Worm (Caenorhabditis elegans) whole organism, young adult: Measurements from ENCODE around the gene srxa-6.

Source experiments
- B0336.3 ChIP-seq: fragments of 200-800 bp; sonication (Bioruptor generic); IDR thresholded peaks from 2 replicates; pipeline ENCODE4 v1.3.6; 2022; ENCODE audit warnings: missing genetic modification characterization, missing compliant biosample characterization
- F33H1.4 ChIP-seq: fragments of 200-800 bp; sonication (Bioruptor generic); IDR thresholded peaks from 2 replicates; pipeline ENCODE4 v1.3.6; 2022; ENCODE audit warnings: missing genetic modification reagents, missing genetic modification characterization, missing compliant biosample characterization
- T07F8.4 ChIP-seq: sonication (generic microtip); optimal IDR thresholded peaks from 2 replicates; lab custom pipeline; 2016; ENCODE audit warnings: mild to moderate bottlenecking, missing genetic modification characterization, moderate library complexity, missing compliant biosample characterization
- ama-1 ChIP-seq, 3 experiments: fragments of 150-350 bp in 1 of 3; sonication (generic microtip) in 2 of 3; optimal IDR thresholded peaks; 2 replicates each; lab custom pipeline; 2014 to 2018; ENCODE audit warnings: missing biosample characterization in 2 of 3, missing genetic modification characterization in 2 of 3, missing genetic modification reagents in 2 of 3
- aptf-3 ChIP-seq: fragments of 200-800 bp; sonication (Bioruptor generic); IDR thresholded peaks from 2 replicates; pipeline ENCODE4 v1.3.6; 2022; ENCODE audit warnings: missing genetic modification characterization, missing compliant biosample characterization
- die-1 ChIP-seq: sonication (generic microtip); optimal IDR thresholded peaks from 2 replicates; lab custom pipeline; 2016; ENCODE audit warnings: missing genotype, mild to moderate bottlenecking, missing genetic modification characterization, missing compliant biosample characterization
- dpff-1 ChIP-seq: sonication (generic microtip); optimal IDR thresholded peaks from 2 replicates; lab custom pipeline; 2017; ENCODE audit warnings: mild to moderate bottlenecking, missing genetic modification characterization, missing compliant biosample characterization
- let-526 ChIP-seq: fragments of 200-800 bp; sonication (Bioruptor generic); IDR thresholded peaks from 2 replicates; pipeline ENCODE4 v1.3.6; 2022; ENCODE audit warnings: missing genetic modification reagents, missing genetic modification characterization, missing compliant biosample characterization
- lsl-1 ChIP-seq: fragments of 200-800 bp; sonication (Bioruptor generic); optimal IDR thresholded peaks from 2 replicates; lab custom pipeline; 2018; ENCODE audit warnings: mild to moderate bottlenecking, missing genetic modification characterization, moderate library complexity, missing compliant biosample characterization
- nfya-1 ChIP-seq: sonication (generic microtip); optimal IDR thresholded peaks from 2 replicates; lab custom pipeline; 2017; ENCODE audit warnings: antibody characterized with exemption, missing compliant biosample characterization, missing genetic modification characterization, borderline replicate concordance; ENCODE audit not compliant: insufficient read depth
- repo-1 ChIP-seq: sonication (generic microtip); optimal IDR thresholded peaks from 2 replicates; lab custom pipeline; 2017; ENCODE audit warnings: mild to moderate bottlenecking, missing genetic modification characterization, missing compliant biosample characterization
- rpc-1 ChIP-seq, 2 experiments: fragments of 150-350 bp in 1 of 2; sonication (generic microtip) in 1 of 2; optimal IDR thresholded peaks; 2 replicates each; lab custom pipeline; 2014 to 2018; ENCODE audit warnings: missing biosample characterization in 1 of 2, missing genetic modification characterization in 1 of 2, missing genetic modification reagents in 1 of 2, missing genotype in 1 of 2
- snpc-4 ChIP-seq, 5 experiments: fragments of 150-350 bp in 1 of 5; sonication (generic microtip) in 4 of 5; optimal IDR thresholded peaks; 2 replicates each; lab custom pipeline; 2014 to 2018; ENCODE audit warnings: missing genetic modification characterization in 5 of 5, missing biosample characterization in 3 of 5, antibody characterized with exemption in 2 of 5, mild to moderate bottlenecking in 2 of 5, missing compliant biosample characterization in 2 of 5, missing genotype in 2 of 5, moderate library complexity in 2 of 5, missing genetic modification reagents in 1 of 5
- unc-62 ChIP-seq: fragments of 150-350 bp; optimal IDR thresholded peaks from 2 replicates; lab custom pipeline; 2014; ENCODE audit warnings: missing biosample characterization, missing genetic modification reagents, missing genetic modification characterization

DNA sequence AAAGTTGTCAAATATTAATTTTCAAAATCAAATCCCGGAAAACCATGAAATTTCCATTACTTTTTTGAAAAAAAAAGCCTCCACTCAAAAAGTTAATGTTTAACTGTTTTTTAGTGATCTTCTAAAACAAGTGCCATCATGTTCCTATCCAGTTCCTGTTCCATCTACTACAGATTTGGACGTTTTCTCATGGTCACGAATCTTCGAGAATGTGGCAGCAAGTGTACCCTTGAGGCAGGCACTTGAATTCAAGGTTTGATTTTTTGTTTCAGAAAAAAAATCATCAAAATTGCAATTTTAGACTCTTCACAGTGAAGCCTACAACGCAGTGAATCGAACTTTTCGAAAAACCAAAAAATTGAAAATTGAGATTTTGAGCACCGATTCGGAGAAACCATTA lies 20.3 kb upstream of the srxa-6 start:
- TF ChIP-seq T07F8.4 (tag; lab: Kevin White, UChicago): no peak
- no peak for TF ChIP-seq snpc-4 (GFP tag; optimal IDR thresholded peaks at IDR 0.05; lab: Kevin White, UChicago)
- TF ChIP-seq snpc-4 (tag; optimal IDR thresholded peaks at IDR 0.05; lab: Kevin White, UChicago): no peak
- no peak for TF ChIP-seq nfya-1 (tag; lab: Kevin White, UChicago)
- no peak for TF ChIP-seq dpff-1 (tag; lab: Kevin White, UChicago)
- no peak for TF ChIP-seq unc-62 (GFP tag; lab: Kevin White, UChicago)
- TF ChIP-seq B0336.3 (GFP tag; lab: Robert Waterston, UW): no peak
- TF ChIP-seq repo-1 (tag; lab: Kevin White, UChicago): no peak
- no peak for TF ChIP-seq die-1 (tag; lab: Kevin White, UChicago)
- no peak for TF ChIP-seq rpc-1 (optimal IDR thresholded peaks at IDR 0.05; lab: Kevin White, UChicago)
- no peak for TF ChIP-seq rpc-1 (tag; optimal IDR thresholded peaks at IDR 0.05; lab: Kevin White, UChicago)
- no peak for TF ChIP-seq lsl-1 (GFP tag; lab: Kevin White, UChicago)
- TF ChIP-seq ama-1 (optimal IDR thresholded peaks at IDR 0.05; lab: Kevin White, UChicago): peak; percentile 17
- no peak for TF ChIP-seq ama-1 (GFP tag; optimal IDR thresholded peaks at IDR 0.05; lab: Kevin White, UChicago)
- no peak for TF ChIP-seq aptf-3 (GFP tag; lab: Robert Waterston, UW)
- no peak for TF ChIP-seq let-526 (GFP tag; lab: Robert Waterston, UW)
- TF ChIP-seq F33H1.4 (GFP tag; lab: Robert Waterston, UW): no peak
